Fruit fly (Drosophila melanogaster): Measurements from ENCODE around the gene CG14223.

Gene CG14223

dm6 chrX:19621145-19621544 is 42.6 kb downstream of the CG14223 start, which contains the start of gene CG14221 (continued):
- TF ChIP-seq CG42726 (GFP tag; IDR thresholded peaks at IDR 0.05; ENCODE audit: partially characterized antibody) = no peak
- TF ChIP-seq CG11247 (GFP tag; IDR thresholded peaks at IDR 0.05) = no peak
- no peak for TF ChIP-seq Ravus (GFP tag; IDR thresholded peaks at IDR 0.05)

dm6 chrX:19618183-19618740 is 45.5 kb downstream of the CG14223 start, which contains the start of the genes Pstk and Tim9b:
Gene Pstk, minus strand, starts transcription at chrX:19618537.
Gene Tim9b, minus strand, starts transcription at chrX:19618537.
- no peak for TF ChIP-seq CG8765 (GFP tag; IDR thresholded peaks at IDR 0.05)
- TF ChIP-seq repo (GFP tag; optimal IDR thresholded peaks at IDR 0.05) = no peak
- TF ChIP-seq CG18619 (GFP tag; optimal IDR thresholded peaks at IDR 0.05) = no peak
- TF ChIP-seq CG2120 (GFP tag; optimal IDR thresholded peaks at IDR 0.05) = no peak
- peak; percentile 59; the same call in 2 of the 3 replicates for TF ChIP-seq Opbp (GFP tag; IDR thresholded peaks at IDR 0.05; ENCODE audit: partially characterized antibody)
- TF ChIP-seq CG10147 (GFP tag; optimal IDR thresholded peaks at IDR 0.05) = no peak
- no peak for TF ChIP-seq tll (GFP tag; optimal IDR thresholded peaks at IDR 0.05)
- TF ChIP-seq CG13123 (GFP tag; optimal IDR thresholded peaks at IDR 0.05) = no peak
- TF ChIP-seq nerfin-2 (GFP tag; IDR thresholded peaks at IDR 0.05; ENCODE audit: partially characterized antibody) = peak; percentile 29; the same call in 1 of the 2 replicates
- no peak for TF ChIP-seq Poxn (GFP tag; IDR thresholded peaks at IDR 0.05)
- TF ChIP-seq Oaz (GFP tag; IDR thresholded peaks at IDR 0.05) = no peak
- TF ChIP-seq Trl (optimal IDR thresholded peaks at IDR 0.05) = no peak
- no peak for TF ChIP-seq Trl (GFP tag; optimal IDR thresholded peaks at IDR 0.05)
- no peak for TF ChIP-seq Deaf1 (tag; optimal IDR thresholded peaks at IDR 0.05)
- TF ChIP-seq dan (GFP tag; IDR thresholded peaks at IDR 0.05) = no peak
- TF ChIP-seq hb (GFP tag; IDR thresholded peaks at IDR 0.05; ENCODE audit: partially characterized antibody) = peak; percentile 58; the same call in 2 of the 3 replicates
- TF ChIP-seq onecut (GFP tag; IDR thresholded peaks at IDR 0.05) = no peak
- no peak for TF ChIP-seq CG15479 (GFP tag; optimal IDR thresholded peaks at IDR 0.05)
- TF ChIP-seq CG7745 (tag; optimal IDR thresholded peaks at IDR 0.05) = no peak
- no peak for TF ChIP-seq BtbVII (GFP tag; optimal IDR thresholded peaks at IDR 0.05)
- TF ChIP-seq CG34224 (GFP tag; IDR thresholded peaks at IDR 0.05; ENCODE audit: partially characterized antibody) = peak; percentile 62
- no peak for TF ChIP-seq CG10209 (GFP tag; optimal IDR thresholded peaks at IDR 0.05)
- TF ChIP-seq Lpt (GFP tag; optimal IDR thresholded peaks at IDR 0.05) = no peak
- TF ChIP-seq dmrt99B (tag; optimal IDR thresholded peaks at IDR 0.05) = no peak
- TF ChIP-seq CG4707 (GFP tag; optimal IDR thresholded peaks at IDR 0.05) = no peak
- no peak for TF ChIP-seq pita (GFP tag; optimal IDR thresholded peaks at IDR 0.05)
- no peak for TF ChIP-seq jumu (GFP tag; optimal IDR thresholded peaks at IDR 0.05)
- TF ChIP-seq p53 (GFP tag; optimal IDR thresholded peaks at IDR 0.05) = no peak
- no peak for TF ChIP-seq CG3281 (GFP tag; optimal IDR thresholded peaks at IDR 0.05)
- no peak for TF ChIP-seq Gsc (GFP tag; IDR thresholded peaks at IDR 0.05)
- peak; percentile 77 for TF ChIP-seq Dp (GFP tag; optimal IDR thresholded peaks at IDR 0.05)
- TF ChIP-seq CG12942 (GFP tag; optimal IDR thresholded peaks at IDR 0.05) = no peak
- TF ChIP-seq emc (GFP tag; optimal IDR thresholded peaks at IDR 0.05) = no peak
- TF ChIP-seq otp (GFP tag; IDR thresholded peaks at IDR 0.05) = no peak
- TF ChIP-seq CG2129 (GFP tag; IDR thresholded peaks at IDR 0.05; ENCODE audit: partially characterized antibody) = 0 out of 2 replicates have a peak, but pooled peaks have one; percentile 15
- TF ChIP-seq MESR4 (GFP tag; optimal IDR thresholded peaks at IDR 0.05) = peak; percentile 46
- no peak for TF ChIP-seq CG11398 (GFP tag; optimal IDR thresholded peaks at IDR 0.05)
- TF ChIP-seq CG13894 (tag; optimal IDR thresholded peaks at IDR 0.05) = no peak
- TF ChIP-seq vnd (GFP tag; IDR thresholded peaks at IDR 0.05; ENCODE audit: partially characterized antibody) = no peak
- no peak for TF ChIP-seq CG6254 (GFP tag; optimal IDR thresholded peaks at IDR 0.05)
- peak; percentile 67 for TF ChIP-seq CG13287 (GFP tag; IDR thresholded peaks at IDR 0.05; ENCODE audit: partially characterized antibody)
- no peak for TF ChIP-seq ttk (GFP tag; IDR thresholded peaks at IDR 0.05)
- TF ChIP-seq mam (GFP tag; optimal IDR thresholded peaks at IDR 0.05) = no peak
- no peak for TF ChIP-seq gt (GFP tag; IDR thresholded peaks at IDR 0.05)
- no peak for TF ChIP-seq CG30403 (GFP tag; optimal IDR thresholded peaks at IDR 0.05)
- no peak for TF ChIP-seq CG2889 (GFP tag; IDR thresholded peaks at IDR 0.05)

Data from whole organism, embryonic.